Fruit fly (Drosophila melanogaster): ENCODE data around the gene Glut4EF.

- TF ChIP-seq CG8478 (optimal IDR thresholded peaks at IDR 0.05) (no peak), psq (optimal IDR thresholded peaks at IDR 0.05) (no peak), usp (GFP tag; optimal IDR thresholded peaks at IDR 0.05) (no peak)
Measured at dm6 chr3R:9879880-9880852, 5.7 kb downstream of the Glut4EF start.

All from whole organism.